Fruit fly (Drosophila melanogaster) whole organism, embryonic: ENCODE results near the gene CG4615.

Source experiments
- Atf-2 ChIP-seq: fragments of 200-800 bp; sonication (Bioruptor generic); optimal IDR thresholded peaks from 2 replicates; lab custom pipeline; 2016; ENCODE audit warnings: missing biosample characterization, missing genetic modification characterization
- B-H1 ChIP-seq: fragments of 200-800 bp; sonication (Bioruptor generic); IDR thresholded peaks from 3 replicates; pipeline ENCODE4 v1.3.6; 2022; ENCODE audit warnings: missing biosample characterization, missing genetic modification characterization
- CG10147 ChIP-seq: fragments of 200-800 bp; sonication (Bioruptor generic); optimal IDR thresholded peaks from 2 replicates; lab custom pipeline; 2019; ENCODE audit warnings: missing biosample characterization, mild to moderate bottlenecking, missing genetic modification characterization, moderate library complexity
- CG10959 ChIP-seq: fragments of 200-800 bp; sonication (Bioruptor generic); IDR thresholded peaks from 2 replicates; pipeline ENCODE4 v1.3.6; 2022; ENCODE audit warnings: missing biosample characterization, missing genetic modification characterization
- CG1233 ChIP-seq: fragments of 200-800 bp; sonication (Bioruptor generic); optimal IDR thresholded peaks from 4 replicates; lab custom pipeline; 2018; ENCODE audit warnings: missing biosample characterization, mild to moderate bottlenecking, missing genetic modification characterization
- CG13775 ChIP-seq: fragments of 200-800 bp; sonication (Bioruptor generic); optimal IDR thresholded peaks from 3 replicates; lab custom pipeline; 2017; ENCODE audit warnings: missing biosample characterization, mild to moderate bottlenecking, missing genetic modification characterization
- CG14441 ChIP-seq: fragments of 200-800 bp; sonication (Bioruptor generic); IDR thresholded peaks from 2 replicates; pipeline ENCODE4 v1.3.6; 2022; ENCODE audit warnings: missing biosample characterization, missing genetic modification characterization
- CG2129 ChIP-seq: fragments of 200-800 bp; sonication (Bioruptor generic); IDR thresholded peaks from 2 replicates; pipeline ENCODE4 v1.3.6; 2022; ENCODE audit warnings: missing biosample characterization, missing genetic modification characterization; ENCODE audit not compliant: partially characterized antibody
- CG31365 ChIP-seq: fragments of 200-800 bp; sonication (Bioruptor generic); optimal IDR thresholded peaks from 2 replicates; lab custom pipeline; 2018; ENCODE audit warnings: missing biosample characterization, mild to moderate bottlenecking, missing genetic modification characterization
- CG34224 ChIP-seq: fragments of 200-800 bp; sonication (Bioruptor generic); IDR thresholded peaks from 3 replicates; pipeline ENCODE4 v1.3.6; 2022; ENCODE audit warnings: missing biosample characterization, missing genetic modification characterization; ENCODE audit not compliant: partially characterized antibody
- CG4707 ChIP-seq: fragments of 200-800 bp; sonication (Bioruptor generic); optimal IDR thresholded peaks from 2 replicates; lab custom pipeline; 2018; ENCODE audit warnings: missing biosample characterization, mild to moderate bottlenecking, missing genetic modification characterization, moderate library complexity
- CG7839 ChIP-seq: fragments of 200-800 bp; sonication (Bioruptor generic); optimal IDR thresholded peaks from 3 replicates; lab custom pipeline; 2018; ENCODE audit warnings: missing biosample characterization, mild to moderate bottlenecking, missing genetic modification characterization, moderate library complexity
- CG7928 ChIP-seq: fragments of 200-800 bp; sonication (Bioruptor generic); optimal IDR thresholded peaks from 2 replicates; lab custom pipeline; 2017; ENCODE audit warnings: missing biosample characterization, mild to moderate bottlenecking, missing genetic modification characterization
- CG8089 ChIP-seq: fragments of 200-800 bp; sonication (Bioruptor generic); optimal IDR thresholded peaks from 3 replicates; lab custom pipeline; 2016; ENCODE audit warnings: missing biosample characterization, missing genetic modification characterization
- CG8359 ChIP-seq: fragments of 200-800 bp; sonication (Bioruptor generic); optimal IDR thresholded peaks from 2 replicates; lab custom pipeline; 2017; ENCODE audit warnings: missing biosample characterization, mild to moderate bottlenecking, missing genetic modification characterization, borderline replicate concordance
- CG8388 ChIP-seq: fragments of 200-800 bp; sonication (Bioruptor generic); optimal IDR thresholded peaks from 2 replicates; lab custom pipeline; 2019; ENCODE audit warnings: missing biosample characterization, mild to moderate bottlenecking, missing genetic modification characterization, moderate library complexity
- CG8478 ChIP-seq: fragments of >200 bp; optimal IDR thresholded peaks from 2 replicates; lab custom pipeline; 2018
- D19B ChIP-seq: fragments of 200-800 bp; sonication (Bioruptor generic); optimal IDR thresholded peaks from 2 replicates; lab custom pipeline; 2017; ENCODE audit warnings: missing biosample characterization, mild to moderate bottlenecking, missing genetic modification characterization
- Dip3 ChIP-seq: fragments of 200-800 bp; sonication (Bioruptor generic); optimal IDR thresholded peaks from 3 replicates; lab custom pipeline; 2016; ENCODE audit warnings: missing biosample characterization, missing genetic modification characterization
- Dref ChIP-seq: fragments of 200-800 bp; sonication (Bioruptor generic); IDR thresholded peaks from 2 replicates; pipeline ENCODE4 v1.3.6; 2022; ENCODE audit warnings: missing biosample characterization, missing genetic modification characterization
- HmgD ChIP-seq: fragments of 200-800 bp; sonication (Bioruptor generic); optimal IDR thresholded peaks from 3 replicates; lab custom pipeline; 2016; ENCODE audit warnings: missing biosample characterization, missing genetic modification characterization
- HmgZ ChIP-seq: fragments of 200-800 bp; sonication (Bioruptor generic); optimal IDR thresholded peaks from 2 replicates; lab custom pipeline; 2018; ENCODE audit warnings: missing biosample characterization, mild to moderate bottlenecking, missing genetic modification characterization
- Hmr ChIP-seq: fragments of 200-800 bp; sonication (Bioruptor generic); optimal IDR thresholded peaks from 3 replicates; lab custom pipeline; 2017; ENCODE audit warnings: mild to moderate bottlenecking, missing biosample characterization, missing genetic modification reagents, missing genetic modification characterization
- Hr3 ChIP-seq: fragments of 200-800 bp; sonication (Bioruptor generic); optimal IDR thresholded peaks from 3 replicates; lab custom pipeline; 2016; ENCODE audit warnings: missing biosample characterization, missing genetic modification characterization
- Hsf ChIP-seq: fragments of 200-800 bp; sonication (Bioruptor generic); optimal IDR thresholded peaks from 3 replicates; lab custom pipeline; 2016; ENCODE audit warnings: missing biosample characterization, missing genetic modification characterization
- MBD-R2 ChIP-seq: fragments of 200-800 bp; sonication (Bioruptor generic); IDR thresholded peaks from 2 replicates; pipeline ENCODE4 v1.3.6; 2022; ENCODE audit warnings: missing biosample characterization, missing genetic modification characterization
- TFAM ChIP-seq: fragments of 200-800 bp; sonication (Bioruptor generic); optimal IDR thresholded peaks from 2 replicates; lab custom pipeline; 2017; ENCODE audit warnings: missing biosample characterization, missing genetic modification characterization, inconsistent platforms
- Trl ChIP-seq, 3 experiments: fragments of >200 bp in 2 of 3; fragments of 200-800 bp in 1 of 3; sonication (Bioruptor generic) in 1 of 3; optimal IDR thresholded peaks; 2 replicates in 1 of 3; 3 replicates in 2 of 3; lab custom pipeline; 2016 to 2017; ENCODE audit warnings: missing biosample characterization in 1 of 3, missing genetic modification characterization in 1 of 3
- ase ChIP-seq: fragments of 200-800 bp; sonication (Bioruptor generic); IDR thresholded peaks from 3 replicates; pipeline ENCODE4 v1.3.6; 2022; ENCODE audit warnings: missing biosample characterization, missing genetic modification characterization
- br ChIP-seq: fragments of >200 bp; optimal IDR thresholded peaks from 2 replicates; lab custom pipeline; 2017
- cas ChIP-seq: fragments of 200-800 bp; sonication (Bioruptor generic); IDR thresholded peaks from 2 replicates; pipeline ENCODE4 v1.3.6; 2022; ENCODE audit warnings: missing biosample characterization, missing genetic modification characterization
- chif ChIP-seq, 2 experiments: fragments of 200-800 bp; sonication (Bioruptor generic); optimal IDR thresholded peaks; 3 replicates each; lab custom pipeline; 2016; ENCODE audit warnings: missing biosample characterization in 2 of 2, missing genetic modification characterization in 2 of 2
- croc ChIP-seq: fragments of 200-800 bp; sonication (Bioruptor generic); conservative IDR thresholded peaks from 3 replicates; pipeline ENCODE4 v1.3.6; 2022; ENCODE audit warnings: missing biosample characterization, missing genetic modification characterization
- emc ChIP-seq: fragments of 200-800 bp; sonication (Bioruptor generic); optimal IDR thresholded peaks from 2 replicates; lab custom pipeline; 2016; ENCODE audit warnings: missing biosample characterization, missing genetic modification characterization
- en ChIP-seq: fragments of 200-800 bp; sonication (Bioruptor generic); optimal IDR thresholded peaks from 2 replicates; lab custom pipeline; 2016; ENCODE audit warnings: missing biosample characterization, missing genetic modification characterization
- exex ChIP-seq: fragments of 200-800 bp; sonication (Bioruptor generic); optimal IDR thresholded peaks from 4 replicates; lab custom pipeline; 2018; ENCODE audit warnings: missing biosample characterization, mild to moderate bottlenecking, missing genetic modification characterization, moderate library complexity
- hbn ChIP-seq: fragments of 200-800 bp; sonication (Bioruptor generic); IDR thresholded peaks from 2 replicates; pipeline ENCODE4 v1.3.6; 2022; ENCODE audit warnings: missing biosample characterization, missing genetic modification characterization; ENCODE audit not compliant: partially characterized antibody
- insv ChIP-seq, 2 experiments: fragments of 200-800 bp; sonication (Bioruptor generic); optimal IDR thresholded peaks; 3 replicates each; lab custom pipeline; 2016 to 2018; ENCODE audit warnings: missing biosample characterization in 2 of 2, missing genetic modification characterization in 2 of 2
- ken ChIP-seq: fragments of 200-800 bp; sonication (Bioruptor generic); IDR thresholded peaks from 3 replicates; pipeline ENCODE4 v1.3.6; 2022; ENCODE audit warnings: missing biosample characterization, missing genetic modification characterization
- lov ChIP-seq, 2 experiments: fragments of 200-800 bp in 1 of 2; fragments of >200 bp in 1 of 2; sonication (Bioruptor generic) in 1 of 2; IDR thresholded peaks in 1 of 2; optimal IDR thresholded peaks in 1 of 2; 2 replicates in 1 of 2; 3 replicates in 1 of 2; pipeline versions ENCODE4 v1.3.6 to Lab custom; 2017 to 2022; ENCODE audit warnings: missing biosample characterization in 1 of 2, missing genetic modification characterization in 1 of 2
- maf-S ChIP-seq: fragments of 200-800 bp; sonication (Bioruptor generic); optimal IDR thresholded peaks from 2 replicates; lab custom pipeline; 2016; ENCODE audit warnings: missing biosample characterization, missing genetic modification characterization
- mirr ChIP-seq: fragments of 200-800 bp; sonication (Bioruptor generic); optimal IDR thresholded peaks from 3 replicates; lab custom pipeline; 2018; ENCODE audit warnings: missing biosample characterization, mild to moderate bottlenecking, missing genetic modification characterization
- onecut ChIP-seq: fragments of 200-800 bp; sonication (Bioruptor generic); IDR thresholded peaks from 2 replicates; pipeline ENCODE4 v1.3.6; 2022; ENCODE audit warnings: missing biosample characterization, missing genetic modification characterization
- pita ChIP-seq: fragments of 200-800 bp; sonication (Bioruptor generic); optimal IDR thresholded peaks from 2 replicates; lab custom pipeline; 2017; ENCODE audit warnings: missing biosample characterization, mild to moderate bottlenecking, missing genetic modification characterization
- slou ChIP-seq: fragments of 200-800 bp; sonication (Bioruptor generic); optimal IDR thresholded peaks from 3 replicates; lab custom pipeline; 2016; ENCODE audit warnings: missing biosample characterization, missing genetic modification characterization
- stc ChIP-seq: fragments of 200-800 bp; sonication (Bioruptor generic); IDR thresholded peaks from 2 replicates; pipeline ENCODE4 v1.3.6; 2022; ENCODE audit warnings: missing biosample characterization, missing genetic modification characterization
- unc-4 ChIP-seq: fragments of 200-800 bp; sonication (Bioruptor generic); IDR thresholded peaks from 2 replicates; pipeline ENCODE4 v1.3.6; 2022; ENCODE audit warnings: missing biosample characterization, missing genetic modification characterization; ENCODE audit not compliant: partially characterized antibody
- zf30C ChIP-seq: fragments of 200-800 bp; sonication (Bioruptor generic); optimal IDR thresholded peaks from 3 replicates; lab custom pipeline; 2018; ENCODE audit warnings: missing biosample characterization, mild to moderate bottlenecking, missing genetic modification characterization
- zfh1 ChIP-seq: fragments of 200-800 bp; sonication (Bioruptor generic); IDR thresholded peaks from 3 replicates; pipeline ENCODE4 v1.3.6; 2022; ENCODE audit warnings: missing biosample characterization, missing genetic modification characterization

CG4615 gene

dm6 chrX:7104400-7105068 lies 2.4 kb upstream of the CG4615 start, which contains the start of the genes CG4617 and CG8300 (continued):
- TF ChIP-seq CG10147 (GFP tag; lab: Kevin White, UChicago) = no peak
- no peak for TF ChIP-seq emc (GFP tag; lab: Kevin White, UChicago)
- no peak for TF ChIP-seq CG8359
- TF ChIP-seq mirr (GFP tag; lab: Kevin White, UChicago) = no peak
- peak; percentile 51 for TF ChIP-seq CG13775 (GFP tag; lab: Kevin White, UChicago)
- no peak for TF ChIP-seq chif (GFP tag; optimal IDR thresholded peaks at IDR 0.05; lab: Kevin White, UChicago)
- no peak for TF ChIP-seq lov (optimal IDR thresholded peaks at IDR 0.05; lab: Kevin White, UChicago)
- TF ChIP-seq lov (GFP tag; IDR thresholded peaks at IDR 0.05; lab: Robert Waterston, UW) = no peak
- TF ChIP-seq slou = no peak
- no peak for TF ChIP-seq D19B (GFP tag; lab: Kevin White, UChicago)
- TF ChIP-seq Atf-2 (GFP tag; lab: Kevin White, UChicago) = no peak
- peak; percentile 33; the same call in 1 of the 2 replicates for TF ChIP-seq MBD-R2
- TF ChIP-seq zf30C (GFP tag; lab: Kevin White, UChicago) = no peak
- no peak for TF ChIP-seq croc (GFP tag; lab: Robert Waterston, UW)
- TF ChIP-seq insv (GFP tag; optimal IDR thresholded peaks at IDR 0.05; lab: Kevin White, UChicago) = peak in 1 of 2 experiments; percentile 10
- no peak for TF ChIP-seq exex (tag; lab: Kevin White, UChicago)
- TF ChIP-seq HmgD (GFP tag; lab: Kevin White, UChicago) = no peak
- peak; percentile 34 for TF ChIP-seq CG8388 (GFP tag; lab: Kevin White, UChicago)
- TF ChIP-seq ase (GFP tag; lab: Robert Waterston, UW) = no peak
- no peak for TF ChIP-seq ken (GFP tag; lab: Robert Waterston, UW)
- no peak for TF ChIP-seq en (GFP tag; lab: Kevin White, UChicago)
- TF ChIP-seq cas (GFP tag; lab: Robert Waterston, UW) = no peak
- no peak for TF ChIP-seq zfh1 (GFP tag; lab: Robert Waterston, UW)
- TF ChIP-seq pita (GFP tag; lab: Kevin White, UChicago) = no peak
- TF ChIP-seq br (lab: Kevin White, UChicago) = no peak
- no peak for TF ChIP-seq CG1233 (GFP tag; lab: Kevin White, UChicago)
- no peak for TF ChIP-seq Trl (optimal IDR thresholded peaks at IDR 0.05; lab: Kevin White, UChicago)
- no peak for TF ChIP-seq Trl (GFP tag; optimal IDR thresholded peaks at IDR 0.05; lab: Kevin White, UChicago)
- TF ChIP-seq B-H1 (GFP tag; lab: Robert Waterston, UW) = no peak
- no peak for TF ChIP-seq CG10959 (GFP tag; lab: Robert Waterston, UW)
- TF ChIP-seq, all 482 proteins: peak for 93

DNA sequence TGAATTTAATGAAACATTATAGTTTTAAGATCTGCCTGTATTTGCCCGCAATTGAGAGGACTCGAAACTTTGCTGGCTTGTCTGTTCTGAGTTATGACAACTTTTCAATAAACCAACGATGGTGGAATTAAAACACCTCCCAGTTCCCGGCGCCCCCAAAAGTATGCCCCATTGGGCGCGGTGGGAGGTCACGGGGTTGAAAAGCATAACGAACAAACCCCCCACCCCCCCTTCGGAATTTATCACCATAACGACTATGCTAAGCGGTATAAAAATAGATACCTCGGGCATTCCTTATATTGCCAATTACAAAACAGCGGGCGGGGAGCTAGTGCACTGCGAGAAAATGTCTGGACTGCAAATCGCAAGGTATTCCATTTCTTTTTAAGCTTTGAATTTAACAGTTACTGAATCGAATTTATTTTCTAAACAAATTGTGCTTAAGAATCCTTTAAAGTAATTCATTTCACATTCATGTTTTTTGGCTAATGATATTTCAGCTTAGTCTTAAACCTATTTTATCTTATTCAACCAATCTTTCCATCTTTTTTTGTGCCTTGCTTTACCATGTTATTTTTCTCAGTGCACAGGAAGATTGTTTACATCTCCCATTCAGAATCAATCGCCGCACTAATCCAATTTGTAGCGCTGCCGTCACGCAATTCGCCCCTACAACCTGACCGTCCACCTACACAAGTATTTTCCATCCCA lies 643 bp downstream of the CG4615 start:
- TF ChIP-seq Dip3 (GFP tag; lab: Kevin White, UChicago) = peak; percentile 52
- TF ChIP-seq Hmr (GFP tag; lab: Kevin White, UChicago) = peak; percentile 91
- TF ChIP-seq onecut = peak; percentile 59
- TF ChIP-seq hbn (GFP tag; lab: Robert Waterston, UW) = no peak
- no peak for TF ChIP-seq CG31365 (tag; lab: Kevin White, UChicago)
- no peak for TF ChIP-seq CG4707 (GFP tag; lab: Kevin White, UChicago)
- TF ChIP-seq CG14441 (GFP tag; lab: Robert Waterston, UW) = peak; percentile 65
- peak; percentile 80 for TF ChIP-seq HmgZ (tag; lab: Kevin White, UChicago)
- TF ChIP-seq Hsf = peak; percentile 90
- peak; percentile 90 for TF ChIP-seq CG7839 (tag; lab: Kevin White, UChicago)
- no peak for TF ChIP-seq CG34224 (GFP tag; lab: Robert Waterston, UW)
- TF ChIP-seq TFAM (GFP tag; lab: Kevin White, UChicago) = no peak
- TF ChIP-seq stc (GFP tag; lab: Robert Waterston, UW) = peak; percentile 74
- no peak for TF ChIP-seq unc-4
- TF ChIP-seq CG2129 (GFP tag; lab: Robert Waterston, UW) = no peak
- peak; percentile 85 for TF ChIP-seq maf-S (GFP tag; lab: Kevin White, UChicago)
- peak; percentile 23 for TF ChIP-seq CG8089
- peak; percentile 86 for TF ChIP-seq Hr3 (GFP tag; lab: Kevin White, UChicago)
- TF ChIP-seq CG7928 = no peak
- no peak for TF ChIP-seq Dref (GFP tag; lab: Robert Waterston, UW)
- TF ChIP-seq CG8478 (lab: Kevin White, UChicago) = no peak
